Fruit fly (Drosophila melanogaster): Measurements from ENCODE around the gene not.

dm6 chr3L:18632187-18632635 is 10.3 kb upstream of the not start:
- TF ChIP-seq psq (optimal IDR thresholded peaks at IDR 0.05) (no peak), insv (optimal IDR thresholded peaks at IDR 0.05) (no peak), ttk (optimal IDR thresholded peaks at IDR 0.05) (no peak), Myc (optimal IDR thresholded peaks at IDR 0.05) (no peak)
